Worm (Caenorhabditis elegans) whole organism, L3 larva: ENCODE measurements around the gene tbc-3.

Experiments
- elt-2 ChIP-seq: sonication (generic microtip); optimal IDR thresholded peaks from 2 replicates; lab custom pipeline; 2016; ENCODE audit warnings: missing genetic modification reagents, mild to moderate bottlenecking, missing genetic modification characterization, missing compliant biosample characterization
- lin-15B ChIP-seq: fragments of 150-350 bp; optimal IDR thresholded peaks from 2 replicates; lab custom pipeline; 2014; ENCODE audit warnings: missing biosample characterization, missing genetic modification characterization
- mml-1 ChIP-seq: fragments of 150-350 bp; sonication (generic microtip); optimal IDR thresholded peaks from 3 replicates; lab custom pipeline; 2014; ENCODE audit warnings: missing biosample characterization, missing genetic modification characterization
- nhr-11 ChIP-seq: fragments of 150-350 bp; optimal IDR thresholded peaks from 2 replicates; lab custom pipeline; 2014; ENCODE audit warnings: missing biosample characterization, missing genetic modification characterization
- ztf-11 ChIP-seq: fragments of 150-350 bp; optimal IDR thresholded peaks from 2 replicates; lab custom pipeline; 2014; ENCODE audit warnings: missing biosample characterization, missing genetic modification characterization

- TF ChIP-seq mml-1 (no peak), nhr-11 (tag; lab: Kevin White, UChicago) (no peak), ztf-11 (tag; lab: Kevin White, UChicago) (no peak), elt-2 (tag; lab: Kevin White, UChicago) (no peak), lin-15B (tag; lab: Kevin White, UChicago) (no peak)
These were observed 25.6 kb downstream of the tbc-3 start for ce11 chrIV:9924419-9924818.
